Worm (Caenorhabditis elegans): Measurements from ENCODE around the gene abu-4.
"Not testable (repeated sequence)": the region's sequence is repeated elsewhere in the genome, so short reads cannot be mapped to it uniquely, and the experiment has no call there.

abu-4 gene

ce11 chrV:2255191-2255590, 19.5 kb upstream of the abu-4 start, which contains the start of gene F41B5.1:
Gene F41B5.1 (plus strand): TSS chrV:2255533.
- not testable (repeated sequence) for TF ChIP-seq B0310.2 (tag; optimal IDR thresholded peaks at IDR 0.05); F13C5.2 (tag; optimal IDR thresholded peaks at IDR 0.05); flt-1 (GFP tag; IDR thresholded peaks at IDR 0.05)

- TF ChIP-seq tra-4 (tag; optimal IDR thresholded peaks at IDR 0.05) (no peak), tbx-11 (GFP tag; IDR thresholded peaks at IDR 0.05) (no peak), F13C5.2 (tag; optimal IDR thresholded peaks at IDR 0.05) (no peak)
Measured at ce11 chrV:2259750-2260149, 14.9 kb upstream of the abu-4 start, which contains the start of gene nhr-182. Gene nhr-182 (minus strand): TSS chrV:2259927.

ce11 chrV:2260660-2261059, 14.0 kb upstream of the abu-4 start, which contains the start of gene F41B5.12:
Gene F41B5.12 (plus strand): TSS chrV:2260960.
- TF ChIP-seq F13C5.2 (tag; optimal IDR thresholded peaks at IDR 0.05) (no peak), hmbx-1 (tag; optimal IDR thresholded peaks at IDR 0.05) (no peak), scrt-1 (GFP tag; IDR thresholded peaks at IDR 0.05) (no peak), tra-4 (tag; optimal IDR thresholded peaks at IDR 0.05) (no peak), ets-7 (tag; optimal IDR thresholded peaks at IDR 0.05) (no peak), hnd-1 (tag; optimal IDR thresholded peaks at IDR 0.05) (no peak), ceh-36 (tag; optimal IDR thresholded peaks at IDR 0.05) (no peak), tbx-11 (GFP tag; IDR thresholded peaks at IDR 0.05) (no peak), B0310.2 (tag; optimal IDR thresholded peaks at IDR 0.05) (no peak)

- TF ChIP-seq tra-4 (tag; optimal IDR thresholded peaks at IDR 0.05) (no peak), ceh-13 (GFP tag; optimal IDR thresholded peaks at IDR 0.05) (no peak), tbx-11 (GFP tag; IDR thresholded peaks at IDR 0.05) (no peak), B0310.2 (tag; optimal IDR thresholded peaks at IDR 0.05) (no peak), flt-1 (GFP tag; IDR thresholded peaks at IDR 0.05) (no peak), hmbx-1 (tag; optimal IDR thresholded peaks at IDR 0.05) (no peak), scrt-1 (GFP tag; IDR thresholded peaks at IDR 0.05) (no peak), F13C5.2 (tag; optimal IDR thresholded peaks at IDR 0.05) (no peak), tbx-37 (GFP tag; conservative IDR thresholded peaks at IDR 0.05) (no peak), ama-1 (optimal IDR thresholded peaks at IDR 0.05) (no peak), aly-1 (tag; optimal IDR thresholded peaks at IDR 0.05) (no peak), pes-1 (GFP tag; IDR thresholded peaks at IDR 0.05) (no peak), ets-7 (tag; optimal IDR thresholded peaks at IDR 0.05) (no peak), hnd-1 (tag; optimal IDR thresholded peaks at IDR 0.05) (no peak), ceh-36 (tag; optimal IDR thresholded peaks at IDR 0.05) (no peak), hmg-4 (GFP tag; optimal IDR thresholded peaks at IDR 0.05) (no peak)
Measured at ce11 chrV:2264455-2264854, 10.2 kb upstream of the abu-4 start, which contains the start of gene nhr-183. Gene nhr-183 (minus strand): TSS chrV:2264634.

ce11 chrV:2264925-2265324, 9.7 kb upstream of the abu-4 start:
- TF ChIP-seq hmg-4 (GFP tag; optimal IDR thresholded peaks at IDR 0.05) (no peak), tbx-11 (GFP tag; IDR thresholded peaks at IDR 0.05) (no peak), F13C5.2 (tag; optimal IDR thresholded peaks at IDR 0.05) (no peak), hnd-1 (tag; optimal IDR thresholded peaks at IDR 0.05) (no peak), ets-7 (tag; optimal IDR thresholded peaks at IDR 0.05) (no peak), hmbx-1 (tag; optimal IDR thresholded peaks at IDR 0.05) (no peak), ceh-13 (GFP tag; optimal IDR thresholded peaks at IDR 0.05) (no peak), sea-1 (GFP tag; conservative IDR thresholded peaks at IDR 0.05) (no peak)

ce11 chrV:2266958-2267357, 7.7 kb upstream of the abu-4 start, which contains the start of gene nhr-275:
Gene nhr-275 (minus strand): TSS chrV:2267058.
- TF ChIP-seq hnd-1 (tag; optimal IDR thresholded peaks at IDR 0.05) (no peak), flt-1 (GFP tag; IDR thresholded peaks at IDR 0.05) (no peak), hmbx-1 (tag; optimal IDR thresholded peaks at IDR 0.05) (no peak), F13C5.2 (tag; optimal IDR thresholded peaks at IDR 0.05) (no peak)

- TF ChIP-seq ama-1 (optimal IDR thresholded peaks at IDR 0.05) = no peak
Measured at ce11 chrV:2271750-2272149, 2.9 kb upstream of the abu-4 start, which contains the start of gene Y5H2A.1. Gene Y5H2A.1 (minus strand): TSS chrV:2271850.

- TF ChIP-seq hmbx-1 (tag; optimal IDR thresholded peaks at IDR 0.05) (no peak), tbx-11 (GFP tag; IDR thresholded peaks at IDR 0.05) (no peak), ceh-36 (tag; optimal IDR thresholded peaks at IDR 0.05) (no peak), ets-7 (tag; optimal IDR thresholded peaks at IDR 0.05) (no peak), flt-1 (GFP tag; IDR thresholded peaks at IDR 0.05) (no peak), F13C5.2 (tag; optimal IDR thresholded peaks at IDR 0.05) (no peak), hnd-1 (tag; optimal IDR thresholded peaks at IDR 0.05) (no peak), hmg-4 (GFP tag; optimal IDR thresholded peaks at IDR 0.05) (no peak), tbx-37 (GFP tag; conservative IDR thresholded peaks at IDR 0.05) (no peak), pes-1 (GFP tag; IDR thresholded peaks at IDR 0.05) (no peak), sea-1 (GFP tag; conservative IDR thresholded peaks at IDR 0.05) (no peak), ceh-13 (GFP tag; optimal IDR thresholded peaks at IDR 0.05) (no peak), B0310.2 (tag; optimal IDR thresholded peaks at IDR 0.05) (no peak), ama-1 (optimal IDR thresholded peaks at IDR 0.05) (no peak), aly-1 (tag; optimal IDR thresholded peaks at IDR 0.05) (no peak), tra-4 (tag; optimal IDR thresholded peaks at IDR 0.05) (no peak)
Measured at ce11 chrV:2277260-2277659, 2.6 kb downstream of the abu-4 start.

ce11 chrV:2278052-2278451, 3.4 kb downstream of the abu-4 start, which contains the start of gene nhr-59:
Gene nhr-59 (minus strand): TSS chrV:2278265.
- no peak for TF ChIP-seq ama-1 (optimal IDR thresholded peaks at IDR 0.05)
- no peak for TF ChIP-seq sea-1 (GFP tag; conservative IDR thresholded peaks at IDR 0.05)
- no peak for TF ChIP-seq hmg-4 (GFP tag; optimal IDR thresholded peaks at IDR 0.05)
- TF ChIP-seq ets-7 (tag; optimal IDR thresholded peaks at IDR 0.05) = no peak
- no peak for TF ChIP-seq tbx-11 (GFP tag; IDR thresholded peaks at IDR 0.05)
- TF ChIP-seq B0310.2 (tag; optimal IDR thresholded peaks at IDR 0.05) = no peak
